Fruit fly (Drosophila melanogaster): ENCODE measurements around the gene SdhC.

Gene SdhC

DNA sequence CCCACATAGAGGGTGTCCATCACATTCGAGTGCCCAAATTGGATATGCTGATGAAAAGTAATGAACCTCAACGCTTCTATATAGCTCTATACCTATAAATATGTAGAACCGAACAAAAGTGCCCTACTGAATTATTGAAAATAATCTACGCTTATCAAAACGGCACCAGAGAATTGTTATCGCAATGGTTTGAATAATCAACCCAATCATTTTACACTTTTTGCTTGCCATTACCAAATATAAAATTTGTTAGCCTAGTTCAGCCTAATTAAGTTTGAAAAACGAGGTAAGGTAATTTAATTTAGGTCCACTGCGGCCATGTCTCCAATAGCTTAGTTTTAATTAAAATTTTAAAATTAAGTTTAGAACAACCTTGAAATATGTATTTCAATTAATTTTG, 33.9 kb downstream of the SdhC start:
- TF ChIP-seq psq (optimal IDR thresholded peaks at IDR 0.05) (no peak), ttk (optimal IDR thresholded peaks at IDR 0.05) (no peak), Myc (optimal IDR thresholded peaks at IDR 0.05) (no peak), Sin3A (optimal IDR thresholded peaks at IDR 0.05) (no peak), h (optimal IDR thresholded peaks at IDR 0.05) (no peak), insv (optimal IDR thresholded peaks at IDR 0.05) (no peak)

DNA sequence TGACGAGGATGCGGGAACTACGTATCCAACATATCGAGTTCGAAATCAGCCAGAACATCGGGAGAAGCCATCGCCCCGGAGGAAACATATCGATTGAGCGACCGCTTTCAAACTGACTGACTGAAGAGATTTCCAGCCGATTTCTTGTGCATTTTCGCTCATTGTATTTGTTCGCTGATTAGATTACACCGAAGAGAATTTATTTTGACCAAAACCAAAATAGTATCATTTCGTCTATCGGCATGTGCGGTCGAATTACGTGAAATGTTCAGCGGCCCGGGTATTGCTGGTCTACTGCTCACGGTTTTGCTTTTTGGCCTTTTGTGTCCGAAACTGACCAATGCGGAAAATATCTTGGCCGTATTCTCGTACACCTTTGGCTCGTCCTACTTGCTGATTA, 34.3 kb downstream of the SdhC start, which contains the start of the genes Ugt304A1 and Ugt303A1:
TSS of gene Ugt304A1 (minus strand) at position 101 of the 400 bp plus-strand sequence.
TSS of gene Ugt303A1 (plus strand) at position 222 of the 400 bp plus-strand sequence.
- TF ChIP-seq h (optimal IDR thresholded peaks at IDR 0.05) = no peak
- no peak for TF ChIP-seq insv (optimal IDR thresholded peaks at IDR 0.05)
- no peak for TF ChIP-seq ttk (optimal IDR thresholded peaks at IDR 0.05)
- TF ChIP-seq Sin3A (optimal IDR thresholded peaks at IDR 0.05) = no peak
- no peak for TF ChIP-seq Myc (optimal IDR thresholded peaks at IDR 0.05)
- TF ChIP-seq psq (optimal IDR thresholded peaks at IDR 0.05) = no peak

DNA sequence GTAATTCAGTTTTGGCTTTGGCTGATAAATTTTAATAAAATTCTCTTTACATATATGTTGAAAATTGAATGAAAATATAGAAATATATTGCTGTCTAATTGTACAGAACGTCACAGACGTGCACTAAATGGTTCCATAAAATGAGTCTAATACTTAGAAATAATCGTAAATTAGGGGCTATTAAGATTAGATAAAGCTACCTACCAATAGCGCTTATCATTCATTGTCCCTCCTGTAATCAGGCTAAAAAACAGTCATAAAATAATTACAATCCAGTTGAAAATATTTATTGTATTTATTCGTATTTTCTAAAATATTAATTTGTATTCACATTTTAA, 36.5 kb downstream of the SdhC start:
- no peak for TF ChIP-seq insv (optimal IDR thresholded peaks at IDR 0.05)
- TF ChIP-seq Myc (optimal IDR thresholded peaks at IDR 0.05) = no peak
- no peak for TF ChIP-seq Sin3A (optimal IDR thresholded peaks at IDR 0.05)
- no peak for TF ChIP-seq ttk (optimal IDR thresholded peaks at IDR 0.05)
- no peak for TF ChIP-seq h (optimal IDR thresholded peaks at IDR 0.05)
- TF ChIP-seq psq (optimal IDR thresholded peaks at IDR 0.05) = no peak

DNA sequence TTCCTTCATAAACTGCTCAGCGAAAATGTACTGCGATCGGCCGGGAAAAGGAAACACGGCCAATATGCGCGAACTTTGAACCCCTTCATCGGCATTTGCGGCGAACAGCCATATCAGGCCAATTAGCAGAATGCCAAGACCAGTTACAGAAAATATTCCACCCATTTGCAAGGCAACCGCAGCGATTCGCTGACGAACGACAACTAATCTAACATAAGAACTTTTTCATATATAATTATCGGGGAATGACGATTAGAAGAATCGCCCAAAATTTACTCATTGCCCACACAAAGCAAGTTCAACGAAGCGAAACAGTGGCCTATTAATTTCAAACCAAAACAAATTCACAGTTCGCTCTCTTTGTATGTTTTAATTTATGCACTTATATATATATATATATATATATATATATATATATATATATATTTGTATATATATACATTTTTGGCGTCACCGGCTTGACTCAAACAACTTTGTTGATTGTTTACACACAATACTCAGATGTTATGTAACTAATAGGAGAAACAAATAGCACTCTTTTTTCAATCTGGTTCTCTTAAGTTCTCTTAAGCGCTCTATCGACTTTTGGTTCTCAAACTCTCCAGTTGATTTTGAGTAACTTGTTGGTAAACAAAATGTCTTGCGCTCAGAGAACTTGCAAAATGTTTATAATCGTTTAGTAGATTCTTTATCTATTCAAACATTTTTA, 37.0 kb downstream of the SdhC start, which contains the start of gene Ugt35A1:
TSS of gene Ugt35A1 (minus strand) at position 205 of the 709 bp plus-strand sequence.
- TF ChIP-seq h (optimal IDR thresholded peaks at IDR 0.05) (no peak), insv (optimal IDR thresholded peaks at IDR 0.05) (no peak), Sin3A (optimal IDR thresholded peaks at IDR 0.05) (no peak), psq (optimal IDR thresholded peaks at IDR 0.05) (no peak)

DNA sequence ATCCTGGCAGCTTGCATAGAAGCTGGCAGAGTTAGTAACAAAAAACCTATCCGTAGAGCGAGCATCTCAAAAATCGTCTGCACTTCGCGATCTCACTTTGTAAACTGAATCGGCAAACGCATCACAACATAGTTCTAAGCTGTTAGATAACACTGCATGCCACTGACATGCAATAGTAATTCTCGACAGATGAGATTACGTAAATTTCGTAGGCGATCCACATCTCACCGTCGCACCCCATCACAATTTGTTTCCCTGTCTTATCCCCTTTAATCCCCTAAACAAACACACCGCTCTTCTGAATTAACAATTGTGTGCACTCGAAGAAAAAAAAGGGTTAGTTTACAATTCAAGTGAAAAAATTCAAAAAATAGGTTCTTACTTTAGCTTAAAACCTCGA, 39.5 kb downstream of the SdhC start, which contains the start of gene Ugt35B1:
TSS of gene Ugt35B1 (minus strand) at position 101 of the 400 bp plus-strand sequence.
- TF ChIP-seq h (optimal IDR thresholded peaks at IDR 0.05) (no peak), Myc (optimal IDR thresholded peaks at IDR 0.05) (no peak)

DNA sequence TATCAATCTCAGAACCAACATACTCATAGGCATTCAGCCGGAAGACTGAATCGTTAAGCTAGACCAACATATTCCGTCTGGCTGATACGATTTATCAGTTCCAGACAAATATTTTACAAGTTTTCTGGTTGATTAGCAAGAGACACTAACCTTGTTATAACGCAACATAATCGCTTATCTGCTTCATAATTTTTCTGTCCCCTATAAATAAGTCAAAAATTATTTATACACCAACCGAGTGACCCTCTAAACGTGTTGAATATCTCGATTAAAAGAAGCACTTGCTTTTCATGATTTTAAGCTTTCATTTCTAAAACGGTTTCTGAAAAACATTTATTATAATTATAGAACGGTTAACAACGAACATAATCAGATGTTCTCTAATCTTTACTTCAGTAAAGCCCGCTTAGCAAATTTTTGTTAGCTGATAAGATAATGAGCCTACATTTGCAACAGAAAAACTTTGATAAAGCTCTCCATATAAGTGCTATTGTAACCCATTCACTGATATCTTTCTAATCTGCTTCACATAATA, 41.7 kb downstream of the SdhC start, which contains the start of gene Ugt35E2:
TSS of gene Ugt35E2 (minus strand) at position 51 of the 535 bp plus-strand sequence.
- TF ChIP-seq ttk (optimal IDR thresholded peaks at IDR 0.05) = no peak
- TF ChIP-seq Sin3A (optimal IDR thresholded peaks at IDR 0.05) = no peak

DNA sequence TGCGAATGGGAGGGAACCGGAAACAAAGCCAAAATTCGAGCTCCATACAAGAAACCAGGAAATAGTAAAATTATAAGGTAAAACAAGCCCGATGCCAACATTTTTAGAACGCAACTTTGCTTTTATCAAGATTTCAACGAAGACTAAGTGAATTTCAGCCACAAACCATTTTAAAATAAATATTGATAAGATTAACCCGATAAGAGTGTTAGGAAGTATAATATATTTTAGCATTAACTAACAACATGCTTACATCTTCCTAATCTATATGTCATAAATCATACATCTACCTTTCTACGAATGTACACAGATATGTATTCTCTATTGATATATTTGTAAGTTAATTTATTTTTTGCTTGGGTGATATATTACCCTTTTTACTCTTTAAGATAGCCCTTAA, 43.7 kb downstream of the SdhC start, which contains the start of gene Ugt35E1:
TSS of gene Ugt35E1 (minus strand) at position 101 of the 400 bp plus-strand sequence.
- no peak for TF ChIP-seq insv (optimal IDR thresholded peaks at IDR 0.05)
- no peak for TF ChIP-seq h (optimal IDR thresholded peaks at IDR 0.05)
- no peak for TF ChIP-seq Sin3A (optimal IDR thresholded peaks at IDR 0.05)
- TF ChIP-seq psq (optimal IDR thresholded peaks at IDR 0.05) = no peak
- TF ChIP-seq ttk (optimal IDR thresholded peaks at IDR 0.05) = no peak
- TF ChIP-seq Myc (optimal IDR thresholded peaks at IDR 0.05) = no peak

DNA sequence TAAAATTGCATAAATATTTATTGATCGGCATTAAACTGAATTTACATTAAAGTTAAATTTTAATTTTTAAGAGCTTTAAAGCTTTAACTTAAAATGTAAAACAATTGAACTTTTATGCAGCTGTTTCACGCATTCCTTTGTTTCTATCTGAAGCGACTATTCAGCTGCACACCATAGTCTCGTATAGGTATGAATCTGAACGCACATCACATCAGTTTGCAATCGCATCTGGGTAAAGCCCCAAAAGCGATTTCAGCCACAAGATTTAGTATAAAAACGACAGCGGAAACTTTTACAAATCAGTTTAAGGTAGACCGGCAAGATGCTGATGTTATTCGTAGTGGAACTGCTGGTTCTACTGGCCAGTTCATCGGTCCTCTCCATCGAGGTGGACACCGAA, 48.7 kb downstream of the SdhC start, which contains the start of gene CG4757:
TSS of gene CG4757 (plus strand) at position 301 of the 400 bp plus-strand sequence.
- no peak for TF ChIP-seq insv (optimal IDR thresholded peaks at IDR 0.05)
- no peak for TF ChIP-seq Myc (optimal IDR thresholded peaks at IDR 0.05)
- no peak for TF ChIP-seq Sin3A (optimal IDR thresholded peaks at IDR 0.05)
- TF ChIP-seq h (optimal IDR thresholded peaks at IDR 0.05) = no peak
- no peak for TF ChIP-seq ttk (optimal IDR thresholded peaks at IDR 0.05)
- TF ChIP-seq psq (optimal IDR thresholded peaks at IDR 0.05) = no peak

Data from Kc167 (cell line).